Worm (Caenorhabditis elegans) whole organism, young adult: ENCODE measurements around the gene sdha-1.

Experiments used
- B0019.2 ChIP-seq: fragments of 200-800 bp; sonication (Bioruptor generic); conservative IDR thresholded peaks from 2 replicates; pipeline ENCODE4 v1.3.6; 2022; ENCODE audit warnings: missing genetic modification reagents, missing genetic modification characterization, missing compliant biosample characterization
- F10E7.11 ChIP-seq: sonication (generic microtip); optimal IDR thresholded peaks from 2 replicates; lab custom pipeline; 2017; ENCODE audit warnings: mild to moderate bottlenecking, missing genetic modification characterization, moderate library complexity, missing compliant biosample characterization
- F22D6.2 ChIP-seq: sonication (generic microtip); optimal IDR thresholded peaks from 2 replicates; lab custom pipeline; 2016; ENCODE audit warnings: mild to moderate bottlenecking, missing genetic modification characterization, missing compliant biosample characterization
- Y53F4B.3 ChIP-seq: fragments of 200-800 bp; sonication (Bioruptor generic); IDR thresholded peaks from 2 replicates; pipeline ENCODE4 v1.3.6; 2022; ENCODE audit warnings: missing genetic modification reagents, missing genetic modification characterization, missing compliant biosample characterization
- akir-1 ChIP-seq: fragments of 200-800 bp; sonication (Bioruptor generic); optimal IDR thresholded peaks from 2 replicates; lab custom pipeline; 2018; ENCODE audit warnings: mild to moderate bottlenecking, missing genetic modification characterization, moderate library complexity, missing compliant biosample characterization
- ama-1 ChIP-seq, 3 experiments: fragments of 150-350 bp in 1 of 3; sonication (generic microtip) in 2 of 3; optimal IDR thresholded peaks; 2 replicates each; lab custom pipeline; 2014 to 2018; ENCODE audit warnings: missing biosample characterization in 2 of 3, missing genetic modification characterization in 2 of 3, missing genetic modification reagents in 2 of 3
- aptf-2 ChIP-seq: fragments of 200-800 bp; sonication (Bioruptor generic); conservative IDR thresholded peaks from 2 replicates; pipeline ENCODE4 v1.3.6; 2022; ENCODE audit warnings: missing genetic modification reagents, missing genetic modification characterization, missing compliant biosample characterization
- atf-7 ChIP-seq: sonication (generic microtip); optimal IDR thresholded peaks from 2 replicates; lab custom pipeline; 2017; ENCODE audit warnings: mild to moderate bottlenecking, missing genetic modification characterization, missing compliant biosample characterization
- attf-5 ChIP-seq: fragments of 200-800 bp; sonication (Bioruptor generic); optimal IDR thresholded peaks from 2 replicates; lab custom pipeline; 2018; ENCODE audit warnings: mild to moderate bottlenecking, missing genetic modification characterization, missing compliant biosample characterization
- ceh-40 ChIP-seq: fragments of 200-800 bp; sonication (Bioruptor generic); IDR thresholded peaks from 2 replicates; pipeline ENCODE4 v1.3.6; 2022; ENCODE audit warnings: missing genetic modification characterization, missing compliant biosample characterization
- ets-4 ChIP-seq: fragments of 200-800 bp; sonication (Bioruptor generic); optimal IDR thresholded peaks from 2 replicates; lab custom pipeline; 2018; ENCODE audit warnings: mild to moderate bottlenecking, missing genetic modification characterization, missing compliant biosample characterization
- fkh-3 ChIP-seq: sonication (generic microtip); optimal IDR thresholded peaks from 2 replicates; lab custom pipeline; 2016; ENCODE audit warnings: mild to moderate bottlenecking, missing genetic modification characterization, missing compliant biosample characterization
- hlh-26 ChIP-seq: fragments of 200-800 bp; sonication (Bioruptor generic); conservative IDR thresholded peaks from 2 replicates; pipeline ENCODE4 v1.3.6; 2022; ENCODE audit warnings: missing genetic modification reagents, missing genetic modification characterization, missing compliant biosample characterization
- let-607 ChIP-seq, 2 experiments: fragments of 200-800 bp in 1 of 2; sonication (Bioruptor generic) in 1 of 2; sonication (generic microtip) in 1 of 2; optimal IDR thresholded peaks; 2 replicates each; lab custom pipeline; 2016 to 2018; ENCODE audit warnings: mild to moderate bottlenecking in 2 of 2, missing compliant biosample characterization in 2 of 2, missing genetic modification characterization in 2 of 2, moderate library complexity in 2 of 2, missing genotype in 1 of 2
- lin-35 ChIP-seq, 3 experiments: fragments of 150-350 bp in 2 of 3; sonication (generic microtip) in 1 of 3; optimal IDR thresholded peaks; 2 replicates each; lab custom pipeline; 2014 to 2018; ENCODE audit warnings: missing biosample characterization in 3 of 3, missing genetic modification characterization in 3 of 3, missing genetic modification reagents in 3 of 3
- lin-40 ChIP-seq: sonication (generic microtip); optimal IDR thresholded peaks from 2 replicates; lab custom pipeline; 2016; ENCODE audit warnings: missing genetic modification characterization, mild to moderate bottlenecking, missing compliant biosample characterization, missing genotype, missing genetic modification reagents
- lin-54 ChIP-seq: fragments of 200-800 bp; sonication (Bioruptor generic); optimal IDR thresholded peaks from 2 replicates; lab custom pipeline; 2018; ENCODE audit warnings: mild to moderate bottlenecking, missing genetic modification characterization, missing compliant biosample characterization
- nfya-2 ChIP-seq: fragments of 200-800 bp; sonication (Bioruptor generic); IDR thresholded peaks from 2 replicates; pipeline ENCODE4 v1.3.6; 2022; ENCODE audit warnings: missing genetic modification reagents, missing genetic modification characterization, missing compliant biosample characterization
- nfyb-1 ChIP-seq: fragments of 200-800 bp; sonication (Bioruptor generic); IDR thresholded peaks from 2 replicates; pipeline ENCODE4 v1.3.6; 2022; ENCODE audit warnings: missing genetic modification reagents, missing genetic modification characterization, missing compliant biosample characterization
- nhr-80 ChIP-seq: sonication (generic microtip); optimal IDR thresholded peaks from 2 replicates; lab custom pipeline; 2016; ENCODE audit warnings: missing genetic modification characterization, missing compliant biosample characterization
- nhr-90 ChIP-seq: sonication (generic microtip); optimal IDR thresholded peaks from 2 replicates; lab custom pipeline; 2016; ENCODE audit warnings: missing genotype, mild to moderate bottlenecking, missing genetic modification characterization, missing compliant biosample characterization
- pbrm-1 ChIP-seq: fragments of 200-800 bp; sonication (Bioruptor generic); IDR thresholded peaks from 2 replicates; pipeline ENCODE4 v1.3.6; 2022; ENCODE audit warnings: missing genetic modification reagents, missing genetic modification characterization, missing compliant biosample characterization
- pha-4 ChIP-seq: fragments of 150-350 bp; sonication (generic microtip); optimal IDR thresholded peaks from 2 replicates; lab custom pipeline; 2014; ENCODE audit warnings: missing biosample characterization, missing genetic modification reagents, missing genetic modification characterization
- rpc-1 ChIP-seq, 2 experiments: fragments of 150-350 bp in 1 of 2; sonication (generic microtip) in 1 of 2; optimal IDR thresholded peaks; 2 replicates each; lab custom pipeline; 2014 to 2018; ENCODE audit warnings: missing biosample characterization in 1 of 2, missing genetic modification characterization in 1 of 2, missing genetic modification reagents in 1 of 2, missing genotype in 1 of 2
- sea-2 ChIP-seq: fragments of 200-800 bp; sonication (Bioruptor generic); IDR thresholded peaks from 2 replicates; pipeline ENCODE4 v1.3.6; 2022; ENCODE audit warnings: missing genetic modification characterization, missing compliant biosample characterization
- tbp1 ChIP-seq: fragments of 200-800 bp; sonication (Bioruptor generic); optimal IDR thresholded peaks from 2 replicates; lab custom pipeline; 2018; ENCODE audit warnings: mild to moderate bottlenecking, missing genetic modification characterization, missing compliant biosample characterization
- unc-62 ChIP-seq: fragments of 150-350 bp; optimal IDR thresholded peaks from 2 replicates; lab custom pipeline; 2014; ENCODE audit warnings: missing biosample characterization, missing genetic modification reagents, missing genetic modification characterization
- ztf-18 ChIP-seq: sonication (generic microtip); optimal IDR thresholded peaks from 2 replicates; lab custom pipeline; 2016; ENCODE audit warnings: missing genotype, mild to moderate bottlenecking, missing genetic modification characterization, missing compliant biosample characterization
- ztf-26 ChIP-seq: sonication (generic microtip); optimal IDR thresholded peaks from 2 replicates; lab custom pipeline; 2017; ENCODE audit warnings: missing genetic modification characterization, missing compliant biosample characterization
- ztf-3 ChIP-seq: fragments of 200-800 bp; sonication (Bioruptor generic); optimal IDR thresholded peaks from 2 replicates; lab custom pipeline; 2018; ENCODE audit warnings: mild to moderate bottlenecking, missing genetic modification characterization, missing compliant biosample characterization

Gene sdha-1

DNA sequence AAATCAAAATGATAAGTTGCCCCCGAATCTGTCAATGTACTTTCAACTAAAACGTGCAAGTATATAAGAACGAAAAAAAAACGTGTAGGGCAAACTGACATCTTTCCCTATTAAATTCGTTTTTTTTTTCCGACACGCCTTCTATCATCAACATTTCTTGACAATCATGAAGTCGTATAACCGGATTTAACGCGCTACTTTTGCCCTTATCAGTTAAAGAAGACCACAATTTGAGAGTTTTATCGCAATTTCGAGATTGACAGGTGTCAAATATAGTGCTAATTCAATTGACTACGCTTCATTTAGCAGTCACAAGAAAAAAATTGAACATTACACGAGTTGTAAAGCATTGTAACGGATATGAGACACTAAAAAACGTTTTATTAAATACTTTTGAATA is 21.3 kb upstream of the sdha-1 start:
- TF ChIP-seq akir-1 = no peak
- no peak for TF ChIP-seq sea-2 (GFP tag; lab: Robert Waterston, UW)
- peak; percentile 20 for TF ChIP-seq tbp1 (GFP tag; lab: Kevin White, UChicago)
- TF ChIP-seq lin-40 (tag; lab: Kevin White, UChicago) = peak; percentile 34
- peak; percentile 45 to 55 for TF ChIP-seq let-607 (tag; optimal IDR thresholded peaks at IDR 0.05; lab: Kevin White, UChicago)
- peak; percentile 99 for TF ChIP-seq ets-4 (GFP tag; lab: Kevin White, UChicago)
- TF ChIP-seq hlh-26 (GFP tag; lab: Robert Waterston, UW) = no peak
- peak; percentile 24 for TF ChIP-seq atf-7
- peak; percentile 89 for TF ChIP-seq unc-62 (GFP tag; lab: Kevin White, UChicago)
- peak; percentile 12 for TF ChIP-seq pha-4 (tag; lab: Kevin White, UChicago)
- peak; percentile 79 for TF ChIP-seq nhr-80 (tag; lab: Kevin White, UChicago)
- TF ChIP-seq nfya-2 (GFP tag; lab: Robert Waterston, UW) = no peak

DNA sequence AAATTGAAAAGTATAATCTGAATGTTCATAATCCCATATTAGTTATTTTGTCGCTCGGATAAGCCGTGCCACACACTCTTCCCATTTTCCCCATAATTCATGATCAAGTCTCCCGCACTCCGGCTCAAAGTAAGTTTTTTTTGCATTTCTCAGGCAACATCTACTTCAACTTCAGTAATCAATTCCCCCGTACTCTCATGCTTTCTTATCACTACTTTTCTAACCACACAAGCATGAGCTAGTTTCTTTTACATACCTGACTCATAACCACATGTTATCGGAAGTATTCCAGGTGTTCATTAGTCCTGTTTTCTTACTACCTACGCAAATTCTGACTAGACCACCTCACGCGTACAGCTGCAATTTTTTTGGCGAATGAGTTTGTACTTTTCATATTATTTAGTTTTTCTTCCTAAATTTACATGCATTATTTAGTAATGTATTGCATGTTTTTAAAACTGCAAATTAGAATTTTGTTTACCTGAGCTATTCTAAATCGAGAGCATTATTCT is 20.8 kb upstream of the sdha-1 start:
- no peak for TF ChIP-seq Y53F4B.3 (GFP tag; lab: Robert Waterston, UW)
- TF ChIP-seq pbrm-1 (GFP tag; lab: Robert Waterston, UW) = no peak

DNA sequence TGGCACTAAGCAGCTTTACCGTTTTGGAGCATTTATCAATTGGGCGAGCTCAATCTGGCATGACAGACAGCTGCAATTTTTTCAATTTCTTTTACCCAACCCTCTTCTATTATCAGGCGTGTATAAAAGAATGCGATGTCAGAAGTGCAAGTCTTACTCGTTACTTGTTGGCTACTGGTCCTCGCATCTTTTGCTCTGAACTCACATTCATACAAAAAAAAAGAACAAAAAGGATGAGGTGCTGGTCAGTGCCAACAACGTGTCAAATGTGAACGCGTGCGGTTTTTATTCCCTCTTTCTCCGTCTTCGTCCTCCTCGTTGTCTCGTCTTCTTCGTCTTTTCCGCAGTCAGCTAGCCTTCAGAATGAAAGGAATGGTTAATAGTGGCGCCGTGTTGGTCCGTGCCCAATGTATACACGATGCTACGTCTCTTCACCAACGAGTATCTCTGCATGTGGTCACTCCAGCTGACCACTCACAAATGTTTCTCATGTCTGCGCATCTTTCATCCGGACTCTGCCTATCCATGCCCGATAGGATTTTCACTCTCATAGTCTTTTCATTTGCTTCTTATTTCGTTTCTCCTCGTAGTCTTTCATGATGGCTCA is 20.1 kb upstream of the sdha-1 start:
- 0 out of 2 replicates have a peak, but pooled peaks have one; percentile 42 for TF ChIP-seq nfyb-1
- TF ChIP-seq lin-54 (GFP tag; lab: Kevin White, UChicago) = no peak

DNA sequence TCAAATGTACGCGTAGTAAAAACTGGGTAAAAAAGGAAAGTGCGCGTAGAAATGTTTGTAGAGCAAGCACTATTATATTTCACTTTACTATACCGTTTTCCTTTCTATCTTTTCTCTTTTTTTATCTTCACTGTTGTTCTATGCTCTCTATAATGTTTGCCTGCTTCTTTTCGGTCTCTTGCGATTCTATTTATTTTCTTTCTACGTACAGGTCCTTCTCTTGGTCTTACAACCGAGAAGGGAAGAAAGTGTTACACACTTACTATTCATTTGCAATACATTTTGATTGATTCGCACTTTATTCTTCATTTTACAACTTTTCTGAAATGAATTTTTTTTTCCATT is 18.6 kb upstream of the sdha-1 start:
- TF ChIP-seq ceh-40 (GFP tag; lab: Robert Waterston, UW) (no peak), F22D6.2 (tag; lab: Kevin White, UChicago) (no peak), lin-35 (GFP tag; optimal IDR thresholded peaks at IDR 0.05; lab: Kevin White, UChicago) (no peak), nhr-90 (tag; lab: Kevin White, UChicago) (no peak), lin-40 (tag; lab: Kevin White, UChicago) (no peak), ama-1 (optimal IDR thresholded peaks at IDR 0.05; lab: Kevin White, UChicago) (no peak), ama-1 (GFP tag; optimal IDR thresholded peaks at IDR 0.05; lab: Kevin White, UChicago) (no peak), fkh-3 (tag; lab: Kevin White, UChicago) (no peak), aptf-2 (GFP tag; lab: Robert Waterston, UW) (no peak), B0019.2 (GFP tag; lab: Robert Waterston, UW) (no peak), F10E7.11 (tag; lab: Kevin White, UChicago) (no peak), rpc-1 (optimal IDR thresholded peaks at IDR 0.05; lab: Kevin White, UChicago) (no peak), rpc-1 (tag; optimal IDR thresholded peaks at IDR 0.05; lab: Kevin White, UChicago) (no peak), ztf-26 (tag; lab: Kevin White, UChicago) (no peak), ztf-3 (GFP tag; lab: Kevin White, UChicago) (no peak), attf-5 (no peak), ztf-18 (tag; lab: Kevin White, UChicago) (no peak), hlh-26 (GFP tag; lab: Robert Waterston, UW) (no peak)
